Fruit fly (Drosophila melanogaster): ENCODE results near the gene Edem1.

Edem1 gene

dm6 chrX:1907727-1908264, 831 bp downstream of the Edem1 start, which contains the start of gene mip130 (continued):
- TF ChIP-seq CG9817 (tag; optimal IDR thresholded peaks at IDR 0.05): peak; percentile 45
- no peak for TF ChIP-seq NC2β (GFP tag; optimal IDR thresholded peaks at IDR 0.05)
- TF ChIP-seq CG10543 (GFP tag; optimal IDR thresholded peaks at IDR 0.05): peak; percentile 60
- TF ChIP-seq bsh (GFP tag; optimal IDR thresholded peaks at IDR 0.05): peak in 1 of 2 experiments; percentile 42
- TF ChIP-seq amos (GFP tag; IDR thresholded peaks at IDR 0.05; ENCODE audit: partially characterized antibody): peak; percentile 66
- TF ChIP-seq CG8765 (GFP tag; IDR thresholded peaks at IDR 0.05): no peak
- TF ChIP-seq vfl (GFP tag; optimal IDR thresholded peaks at IDR 0.05): no peak
- peak; percentile 54; the same call in 1 of the 3 replicates for TF ChIP-seq CG11456 (GFP tag; IDR thresholded peaks at IDR 0.05)
- peak; percentile 15 for TF ChIP-seq Deaf1 (tag; optimal IDR thresholded peaks at IDR 0.05)
- TF ChIP-seq unc-4 (GFP tag; IDR thresholded peaks at IDR 0.05; ENCODE audit: partially characterized antibody): peak; percentile 74
- 0 out of 3 replicates have a peak, but pooled peaks have one; percentile 12 for TF ChIP-seq CG7963 (GFP tag; IDR thresholded peaks at IDR 0.05; ENCODE audit: partially characterized antibody)
- peak; percentile 65 for TF ChIP-seq CG12391 (tag; optimal IDR thresholded peaks at IDR 0.05)
- TF ChIP-seq CG2120 (GFP tag; optimal IDR thresholded peaks at IDR 0.05): peak; percentile 57
- TF ChIP-seq fd102C (GFP tag; optimal IDR thresholded peaks at IDR 0.05): no peak
- TF ChIP-seq Blimp-1 (GFP tag; optimal IDR thresholded peaks at IDR 0.05): peak; percentile 18
- no peak for TF ChIP-seq CG12744 (GFP tag; optimal IDR thresholded peaks at IDR 0.05)
- peak; percentile 56 for TF ChIP-seq nom (GFP tag; optimal IDR thresholded peaks at IDR 0.05)
- TF ChIP-seq CG11093 (GFP tag; IDR thresholded peaks at IDR 0.05): peak; percentile 35; the same call in 1 of the 3 replicates
- TF ChIP-seq HLH54F (GFP tag; optimal IDR thresholded peaks at IDR 0.05): peak; percentile 3
- TF ChIP-seq sr (GFP tag; IDR thresholded peaks at IDR 0.05): no peak
- 0 out of 3 replicates have a peak, but pooled peaks have one; percentile 27 for TF ChIP-seq CG14050 (GFP tag; IDR thresholded peaks at IDR 0.05)
- peak; percentile 38 for TF ChIP-seq CG12155 (GFP tag; optimal IDR thresholded peaks at IDR 0.05)
- TF ChIP-seq CG7745 (tag; optimal IDR thresholded peaks at IDR 0.05): no peak
- TF ChIP-seq cwo (GFP tag; optimal IDR thresholded peaks at IDR 0.05): peak; percentile 28
- no peak for TF ChIP-seq CG11085 (GFP tag; IDR thresholded peaks at IDR 0.05)
- TF ChIP-seq CoRest (tag; optimal IDR thresholded peaks at IDR 0.05): peak; percentile 64
- no peak for TF ChIP-seq Fer2 (tag; optimal IDR thresholded peaks at IDR 0.05)
- TF ChIP-seq fd3F (GFP tag; optimal IDR thresholded peaks at IDR 0.05): peak; percentile 34
- peak; percentile 32 for TF ChIP-seq CG14710 (tag; optimal IDR thresholded peaks at IDR 0.05)
- TF ChIP-seq zfh2 (GFP tag; optimal IDR thresholded peaks at IDR 0.05): peak; percentile 21
- TF ChIP-seq Meics (GFP tag; optimal IDR thresholded peaks at IDR 0.05): peak; percentile 57
- no peak for TF ChIP-seq org-1 (GFP tag; optimal IDR thresholded peaks at IDR 0.05)
- TF ChIP-seq Chrac-16 (GFP tag; optimal IDR thresholded peaks at IDR 0.05): no peak
- peak; percentile 65; the same call in 1 of the 2 replicates for TF ChIP-seq inv (GFP tag; IDR thresholded peaks at IDR 0.05; ENCODE audit: partially characterized antibody)
- TF ChIP-seq ind (GFP tag; optimal IDR thresholded peaks at IDR 0.05): peak; percentile 57
- TF ChIP-seq Dref (GFP tag; IDR thresholded peaks at IDR 0.05): peak; percentile 52
- TF ChIP-seq Xbp1 (GFP tag; optimal IDR thresholded peaks at IDR 0.05): peak; percentile 25
- no peak for TF ChIP-seq klu (GFP tag; IDR thresholded peaks at IDR 0.05)
- TF ChIP-seq chm (GFP tag; IDR thresholded peaks at IDR 0.05): no peak
- no peak for TF ChIP-seq croc (GFP tag; conservative IDR thresholded peaks at IDR 0.05)
- peak; percentile 32; the same call in 1 of the 2 replicates for TF ChIP-seq NFAT (GFP tag; IDR thresholded peaks at IDR 0.05)
- 0 out of 3 replicates have a peak, but pooled peaks have one; percentile 33 for TF ChIP-seq H15 (GFP tag; IDR thresholded peaks at IDR 0.05)
- TF ChIP-seq CG13624 (GFP tag; optimal IDR thresholded peaks at IDR 0.05): peak; percentile 57
- no peak for TF ChIP-seq Lhr (GFP tag; optimal IDR thresholded peaks at IDR 0.05)
- TF ChIP-seq CG8924 (tag; optimal IDR thresholded peaks at IDR 0.05): peak; percentile 55
- TF ChIP-seq NC2α (GFP tag; optimal IDR thresholded peaks at IDR 0.05): no peak
- TF ChIP-seq ems (GFP tag; optimal IDR thresholded peaks at IDR 0.05): peak; percentile 25
- TF ChIP-seq CG12659 (GFP tag; optimal IDR thresholded peaks at IDR 0.05): peak; percentile 69
- TF ChIP-seq Max (GFP tag; optimal IDR thresholded peaks at IDR 0.05): peak; percentile 46
